Worm (Caenorhabditis elegans): ENCODE results near the gene tsen-2.

DNA sequence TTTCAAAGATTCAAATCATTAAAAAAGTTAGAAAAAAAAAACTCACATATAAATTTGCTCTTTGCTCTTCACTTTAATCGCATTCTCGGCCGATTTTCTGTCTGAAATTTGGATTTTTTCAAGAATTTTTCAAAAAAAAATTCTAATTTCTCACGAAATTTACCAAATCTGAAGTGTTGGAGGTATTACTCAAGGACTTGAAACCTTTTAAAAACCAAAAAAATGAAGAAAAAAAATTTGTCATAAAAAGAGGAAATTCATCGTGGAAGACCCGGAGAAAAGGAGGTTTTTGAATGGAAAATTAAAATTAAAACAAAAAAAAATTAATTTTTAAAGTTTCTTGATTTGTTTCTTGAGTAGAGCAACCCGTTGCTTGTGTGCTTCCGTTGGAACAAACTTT, 35.9 kb downstream of the tsen-2 start, which contains the start of gene Y56A3A.2:
- TF ChIP-seq W03F9.2 (tag; optimal IDR thresholded peaks at IDR 0.05) (no peak), dao-5 (tag; optimal IDR thresholded peaks at IDR 0.05) (no peak)
